Worm (Caenorhabditis elegans) whole organism, L1 larva: ENCODE data around the gene rhi-1.

ENCODE experiments used
- C04F5.9 ChIP-seq: sonication (generic microtip); optimal IDR thresholded peaks from 2 replicates; lab custom pipeline; 2016; ENCODE audit warnings: missing genetic modification characterization, missing compliant biosample characterization
- Y116A8C.19 ChIP-seq: sonication (generic microtip); optimal IDR thresholded peaks from 2 replicates; lab custom pipeline; 2016; ENCODE audit warnings: missing compliant biosample characterization, missing genetic modification characterization, borderline replicate concordance
- ama-1 ChIP-seq: fragments of 150-350 bp; optimal IDR thresholded peaks from 2 replicates; lab custom pipeline; 2014
- dpl-1 ChIP-seq, 3 experiments: fragments of 150-350 bp in 2 of 3; sonication (generic microtip) in 1 of 3; optimal IDR thresholded peaks; 2 replicates each; lab custom pipeline; 2014 to 2017; ENCODE audit warnings: missing biosample characterization in 3 of 3, missing genetic modification characterization in 3 of 3, missing genetic modification reagents in 3 of 3
- efl-1 ChIP-seq, 4 experiments: fragments of 150-350 bp; optimal IDR thresholded peaks in 3 of 4; peaks in 1 of 4; 1 replicate in 1 of 4; 2 replicates in 3 of 4; lab custom pipeline; 2014; ENCODE audit warnings: missing biosample characterization in 2 of 4, missing genetic modification characterization in 2 of 4, missing genetic modification reagents in 2 of 4
- jun-1 ChIP-seq: fragments of 150-350 bp; optimal IDR thresholded peaks from 2 replicates; lab custom pipeline; 2014; ENCODE audit warnings: missing biosample characterization, missing genetic modification reagents, missing genetic modification characterization
- lin-15B ChIP-seq: fragments of 150-350 bp; sonication (generic microtip); optimal IDR thresholded peaks from 3 replicates; lab custom pipeline; 2014; ENCODE audit warnings: missing biosample characterization, missing genetic modification characterization
- lsy-2 ChIP-seq, 2 experiments: fragments of 150-350 bp; optimal IDR thresholded peaks; 2 replicates each; lab custom pipeline; 2014; ENCODE audit warnings: missing biosample characterization in 2 of 2, missing genetic modification characterization in 2 of 2
- nhr-237 ChIP-seq: fragments of 150-350 bp; optimal IDR thresholded peaks from 2 replicates; lab custom pipeline; 2014; ENCODE audit warnings: missing biosample characterization, missing genetic modification characterization
- nhr-76 ChIP-seq: sonication (generic microtip); optimal IDR thresholded peaks from 2 replicates; lab custom pipeline; 2017; ENCODE audit warnings: missing biosample characterization, missing genetic modification characterization
- tbx-2 ChIP-seq: sonication (generic microtip); optimal IDR thresholded peaks from 2 replicates; lab custom pipeline; 2016; ENCODE audit warnings: missing genetic modification characterization, missing compliant biosample characterization
- unc-30 ChIP-seq: sonication (generic microtip); optimal IDR thresholded peaks from 2 replicates; lab custom pipeline; 2017; ENCODE audit warnings: missing biosample characterization, missing genetic modification characterization
- ztf-4 ChIP-seq: fragments of 150-350 bp; optimal IDR thresholded peaks from 2 replicates; lab custom pipeline; 2014; ENCODE audit warnings: missing biosample characterization, missing genetic modification characterization

- TF ChIP-seq dpl-1 (GFP tag; optimal IDR thresholded peaks at IDR 0.05; lab: Kevin White, UChicago) (no peak), nhr-237 (no peak), efl-1 (optimal IDR thresholded peaks at IDR 0.05; lab: Kevin White, UChicago) (no peak), efl-1 (GFP tag; optimal IDR thresholded peaks at IDR 0.05 in 1 of 2; lab: Kevin White, UChicago) (no peak), tbx-2 (tag; lab: Kevin White, UChicago) (no peak), nhr-76 (no peak), lsy-2 (tag; optimal IDR thresholded peaks at IDR 0.05; lab: Kevin White, UChicago) (no peak), lin-15B (no peak), ztf-4 (no peak), jun-1 (tag; lab: Kevin White, UChicago) (no peak), unc-30 (tag; lab: Kevin White, UChicago) (no peak), C04F5.9 (tag; lab: Kevin White, UChicago) (no peak), Y116A8C.19 (no peak), ama-1 (lab: Kevin White, UChicago) (no peak)
Measured at ce11 chrX:4480800-4481199, 27.5 kb upstream of the rhi-1 start.
